Fruit fly (Drosophila melanogaster) whole organism, embryonic: ENCODE results near the gene UQCR-14L.

Source experiments
- B-H1 ChIP-seq: fragments of 200-800 bp; sonication (Bioruptor generic); IDR thresholded peaks from 3 replicates; pipeline ENCODE4 v1.3.6; 2022; ENCODE audit warnings: missing biosample characterization, missing genetic modification characterization
- CG10209 ChIP-seq: fragments of 200-800 bp; sonication (Bioruptor generic); optimal IDR thresholded peaks from 3 replicates; lab custom pipeline; 2017; ENCODE audit warnings: missing biosample characterization, mild to moderate bottlenecking, missing genetic modification characterization, missing genetic modification reagents
- CG10366 ChIP-seq: fragments of 200-800 bp; sonication (Bioruptor generic); IDR thresholded peaks from 2 replicates; pipeline ENCODE4 v1.3.6; 2022; ENCODE audit warnings: missing biosample characterization, missing genetic modification characterization
- CG10462 ChIP-seq: fragments of 200-800 bp; sonication (Bioruptor generic); optimal IDR thresholded peaks from 2 replicates; lab custom pipeline; 2016; ENCODE audit warnings: missing biosample characterization, missing genetic modification characterization
- CG11085 ChIP-seq: fragments of 200-800 bp; sonication (Bioruptor generic); IDR thresholded peaks from 2 replicates; pipeline ENCODE4 v1.3.6; 2022; ENCODE audit warnings: missing biosample characterization, missing genetic modification characterization
- CG11247 ChIP-seq: fragments of 200-800 bp; sonication (Bioruptor generic); IDR thresholded peaks from 2 replicates; pipeline ENCODE4 v1.3.6; 2022; ENCODE audit warnings: missing biosample characterization, missing genetic modification characterization
- CG11398 ChIP-seq: fragments of 200-800 bp; sonication (Bioruptor generic); optimal IDR thresholded peaks from 2 replicates; lab custom pipeline; 2016; ENCODE audit warnings: missing biosample characterization, missing genetic modification characterization
- CG11456 ChIP-seq: fragments of 200-800 bp; sonication (Bioruptor generic); IDR thresholded peaks from 3 replicates; pipeline ENCODE4 v1.3.6; 2022; ENCODE audit warnings: missing biosample characterization, missing genetic modification characterization
- CG1233 ChIP-seq: fragments of 200-800 bp; sonication (Bioruptor generic); optimal IDR thresholded peaks from 4 replicates; lab custom pipeline; 2018; ENCODE audit warnings: missing biosample characterization, mild to moderate bottlenecking, missing genetic modification characterization
- CG12942 ChIP-seq: fragments of 200-800 bp; sonication (Bioruptor generic); optimal IDR thresholded peaks from 3 replicates; lab custom pipeline; 2016; ENCODE audit warnings: missing biosample characterization, missing genetic modification characterization
- CG13296 ChIP-seq: fragments of 200-800 bp; sonication (Bioruptor generic); optimal IDR thresholded peaks from 3 replicates; lab custom pipeline; 2018; ENCODE audit warnings: missing biosample characterization, mild to moderate bottlenecking, missing genetic modification characterization
- CG14710 ChIP-seq: fragments of 200-800 bp; sonication (Bioruptor generic); optimal IDR thresholded peaks from 3 replicates; lab custom pipeline; 2019; ENCODE audit warnings: missing biosample characterization, mild to moderate bottlenecking, missing genetic modification characterization, moderate library complexity
- CG14965 ChIP-seq: fragments of 200-800 bp; sonication (Bioruptor generic); optimal IDR thresholded peaks from 2 replicates; lab custom pipeline; 2016; ENCODE audit warnings: missing biosample characterization, missing genetic modification characterization, borderline replicate concordance
- CG15269 ChIP-seq: fragments of 200-800 bp; sonication (Bioruptor generic); optimal IDR thresholded peaks from 2 replicates; lab custom pipeline; 2018; ENCODE audit warnings: missing biosample characterization, mild to moderate bottlenecking, missing genetic modification characterization, moderate library complexity
- CG1602 ChIP-seq: fragments of 200-800 bp; sonication (Bioruptor generic); optimal IDR thresholded peaks from 3 replicates; lab custom pipeline; 2016; ENCODE audit warnings: missing biosample characterization, missing genetic modification characterization
- CG16815 ChIP-seq: fragments of 200-800 bp; sonication (Bioruptor generic); optimal IDR thresholded peaks from 3 replicates; lab custom pipeline; 2017; ENCODE audit warnings: missing biosample characterization, mild to moderate bottlenecking, missing genetic modification characterization
- CG16863 ChIP-seq: fragments of 200-800 bp; sonication (Bioruptor generic); optimal IDR thresholded peaks from 3 replicates; lab custom pipeline; 2016; ENCODE audit warnings: missing biosample characterization, missing genetic modification characterization
- CG18262 ChIP-seq: fragments of 200-800 bp; optimal IDR thresholded peaks from 3 replicates; lab custom pipeline; 2019; ENCODE audit warnings: missing biosample characterization, mild to moderate bottlenecking, missing genetic modification characterization, moderate library complexity
- CG2199 ChIP-seq: fragments of 200-800 bp; sonication (Bioruptor generic); IDR thresholded peaks from 3 replicates; pipeline ENCODE4 v1.3.6; 2022; ENCODE audit warnings: missing biosample characterization, missing genetic modification characterization
- CG2875 ChIP-seq: fragments of 200-800 bp; sonication (Bioruptor generic); optimal IDR thresholded peaks from 2 replicates; lab custom pipeline; 2017; ENCODE audit warnings: missing biosample characterization, mild to moderate bottlenecking, missing genetic modification characterization, missing genetic modification reagents
- CG6813 ChIP-seq: fragments of 200-800 bp; sonication (Bioruptor generic); optimal IDR thresholded peaks from 2 replicates; lab custom pipeline; 2017; ENCODE audit warnings: missing biosample characterization, missing genetic modification characterization, mild to moderate bottlenecking, moderate library complexity, missing genetic modification reagents
- CG7745 ChIP-seq: fragments of 200-800 bp; sonication (Bioruptor generic); optimal IDR thresholded peaks from 2 replicates; lab custom pipeline; 2018; ENCODE audit warnings: missing biosample characterization, mild to moderate bottlenecking, missing genetic modification characterization, moderate library complexity
- CG8944 ChIP-seq: fragments of 200-800 bp; sonication (Bioruptor generic); optimal IDR thresholded peaks from 3 replicates; lab custom pipeline; 2016; ENCODE audit warnings: missing biosample characterization, missing genetic modification characterization
- CG9876 ChIP-seq: fragments of 200-800 bp; sonication (Bioruptor generic); optimal IDR thresholded peaks from 2 replicates; lab custom pipeline; 2016; ENCODE audit warnings: missing biosample characterization, missing genetic modification characterization
- D19B ChIP-seq: fragments of 200-800 bp; sonication (Bioruptor generic); optimal IDR thresholded peaks from 2 replicates; lab custom pipeline; 2017; ENCODE audit warnings: missing biosample characterization, mild to moderate bottlenecking, missing genetic modification characterization
- Dfd ChIP-seq, 2 experiments: fragments of >200 bp; optimal IDR thresholded peaks; 2 replicates each; lab custom pipeline; 2017; ENCODE audit warnings: missing biosample characterization in 2 of 2, missing genetic modification characterization in 2 of 2
- Doc2 ChIP-seq: fragments of 200-800 bp; sonication (Bioruptor generic); IDR thresholded peaks from 2 replicates; pipeline ENCODE4 v1.3.6; 2022; ENCODE audit warnings: missing biosample characterization, missing genetic modification characterization
- GATAe ChIP-seq: fragments of 200-800 bp; sonication (Bioruptor generic); conservative IDR thresholded peaks from 2 replicates; pipeline ENCODE4 v1.3.6; 2022; ENCODE audit warnings: missing biosample characterization, missing genetic modification characterization
- Nf-YC ChIP-seq: fragments of 200-800 bp; optimal IDR thresholded peaks from 3 replicates; lab custom pipeline; 2019; ENCODE audit warnings: missing biosample characterization, mild to moderate bottlenecking, missing genetic modification characterization, moderate library complexity
- Optix ChIP-seq: fragments of 200-800 bp; sonication (Bioruptor generic); IDR thresholded peaks from 3 replicates; pipeline ENCODE4 v1.3.6; 2022; ENCODE audit warnings: missing biosample characterization, missing genetic modification characterization
- chinmo ChIP-seq: fragments of 200-800 bp; sonication (Bioruptor generic); IDR thresholded peaks from 4 replicates; pipeline ENCODE4 v1.3.6; 2022; ENCODE audit warnings: missing biosample characterization, missing genetic modification characterization; ENCODE audit not compliant: partially characterized antibody
- corto ChIP-seq: fragments of 200-800 bp; sonication (Bioruptor generic); optimal IDR thresholded peaks from 2 replicates; lab custom pipeline; 2016; ENCODE audit warnings: missing biosample characterization, mild to moderate bottlenecking, missing genetic modification characterization, moderate library complexity
- gce ChIP-seq: fragments of 200-800 bp; sonication (Bioruptor generic); IDR thresholded peaks from 3 replicates; pipeline ENCODE4 v1.3.6; 2022; ENCODE audit warnings: missing biosample characterization, missing genetic modification characterization
- grn ChIP-seq: fragments of 200-800 bp; sonication (Bioruptor generic); optimal IDR thresholded peaks from 3 replicates; lab custom pipeline; 2017; ENCODE audit warnings: missing biosample characterization, missing genetic modification characterization
- gro ChIP-seq: fragments of 200-800 bp; sonication (Bioruptor generic); optimal IDR thresholded peaks from 2 replicates; lab custom pipeline; 2016; ENCODE audit warnings: missing biosample characterization, missing genetic modification characterization
- gt ChIP-seq: fragments of 200-800 bp; sonication (Bioruptor generic); IDR thresholded peaks from 2 replicates; pipeline ENCODE4 v1.3.6; 2022; ENCODE audit warnings: missing biosample characterization, missing genetic modification characterization
- jumu ChIP-seq: fragments of 200-800 bp; sonication (Bioruptor generic); optimal IDR thresholded peaks from 3 replicates; lab custom pipeline; 2016; ENCODE audit warnings: missing biosample characterization, missing genetic modification characterization
- maf-S ChIP-seq: fragments of 200-800 bp; sonication (Bioruptor generic); optimal IDR thresholded peaks from 2 replicates; lab custom pipeline; 2016; ENCODE audit warnings: missing biosample characterization, missing genetic modification characterization
- nom ChIP-seq: fragments of 200-800 bp; sonication (Bioruptor generic); optimal IDR thresholded peaks from 2 replicates; lab custom pipeline; 2017; ENCODE audit warnings: missing biosample characterization, missing genetic modification characterization, mild to moderate bottlenecking, moderate library complexity, missing genetic modification reagents
- pan ChIP-seq, 4 experiments: fragments of >200 bp in 3 of 4; fragments of 200-800 bp in 1 of 4; sonication (Bioruptor generic) in 1 of 4; optimal IDR thresholded peaks in 3 of 4; IDR thresholded peaks in 1 of 4; 2 replicates each; pipeline versions ENCODE4 v1.3.6 to Lab custom; 2017 to 2022; ENCODE audit warnings: missing biosample characterization in 2 of 4, missing genetic modification characterization in 2 of 4, mixed read lengths in 1 of 4
- phol ChIP-seq: fragments of 200-800 bp; sonication (Bioruptor generic); optimal IDR thresholded peaks from 3 replicates; lab custom pipeline; 2018; ENCODE audit warnings: missing biosample characterization, mild to moderate bottlenecking, missing genetic modification characterization, moderate library complexity
- ranshi ChIP-seq: fragments of 200-800 bp; sonication (Bioruptor generic); IDR thresholded peaks from 2 replicates; pipeline ENCODE4 v1.3.6; 2022; ENCODE audit warnings: missing biosample characterization, missing genetic modification characterization
- ro ChIP-seq: fragments of 200-800 bp; sonication (Bioruptor generic); IDR thresholded peaks from 2 replicates; pipeline ENCODE4 v1.3.6; 2022; ENCODE audit warnings: missing biosample characterization, missing genetic modification characterization
- run ChIP-seq: fragments of 200-800 bp; sonication (Bioruptor generic); optimal IDR thresholded peaks from 3 replicates; lab custom pipeline; 2018; ENCODE audit warnings: missing biosample characterization, mild to moderate bottlenecking, missing genetic modification characterization
- unpg ChIP-seq: fragments of 200-800 bp; sonication (Bioruptor generic); optimal IDR thresholded peaks from 3 replicates; lab custom pipeline; 2018; ENCODE audit warnings: missing biosample characterization, mild to moderate bottlenecking, missing genetic modification characterization, moderate library complexity
- wek ChIP-seq: fragments of 200-800 bp; sonication (Bioruptor generic); optimal IDR thresholded peaks from 3 replicates; lab custom pipeline; 2018; ENCODE audit warnings: missing biosample characterization, mild to moderate bottlenecking, missing genetic modification characterization, moderate library complexity
- zen2 ChIP-seq: fragments of 200-800 bp; sonication (Bioruptor generic); IDR thresholded peaks from 3 replicates; pipeline ENCODE4 v1.3.6; 2022; ENCODE audit warnings: missing biosample characterization, missing genetic modification characterization; ENCODE audit not compliant: partially characterized antibody
- zfh1 ChIP-seq: fragments of 200-800 bp; sonication (Bioruptor generic); IDR thresholded peaks from 3 replicates; pipeline ENCODE4 v1.3.6; 2022; ENCODE audit warnings: missing biosample characterization, missing genetic modification characterization

The UQCR-14L gene

dm6 chr3R:28336046-28336771, 42.4 kb downstream of the UQCR-14L start, which contains the start of gene larp (continued):
- TF ChIP-seq Doc2 (GFP tag; lab: Robert Waterston, UW): no peak
- peak; percentile 40 for TF ChIP-seq CG16863 (GFP tag; lab: Kevin White, UChicago)
- peak; percentile 83 for TF ChIP-seq CG11456 (GFP tag; lab: Robert Waterston, UW)
- TF ChIP-seq CG15269 (tag; lab: Kevin White, UChicago): peak; percentile 57
- TF ChIP-seq run (tag; lab: Kevin White, UChicago): no peak
- TF ChIP-seq Dfd (GFP tag; optimal IDR thresholded peaks at IDR 0.05; lab: Kevin White, UChicago): no peak
- no peak for TF ChIP-seq pan (optimal IDR thresholded peaks at IDR 0.05; lab: Kevin White, UChicago)
- TF ChIP-seq pan (GFP tag; optimal IDR thresholded peaks at IDR 0.05 in 1 of 2, IDR thresholded peaks at IDR 0.05 in 1 of 2): peak in 1 of 2 experiments; percentile 82
- peak; percentile 71 for TF ChIP-seq phol (tag; lab: Kevin White, UChicago)
- peak; percentile 20; the same call in 1 of the 2 replicates for TF ChIP-seq ro (GFP tag; lab: Robert Waterston, UW)
- TF ChIP-seq GATAe: no peak
- TF ChIP-seq Nf-YC (tag; lab: Kevin White, UChicago): peak; percentile 51
- TF ChIP-seq B-H1 (GFP tag; lab: Robert Waterston, UW): peak; percentile 68
- TF ChIP-seq CG11247: peak; percentile 66
- peak; percentile 66; the same call in 2 of the 3 replicates for TF ChIP-seq Optix (GFP tag; lab: Robert Waterston, UW)
- TF ChIP-seq CG16815 (GFP tag; lab: Kevin White, UChicago): peak; percentile 18
- TF ChIP-seq CG6813 (GFP tag; lab: Kevin White, UChicago): peak; percentile 13
- TF ChIP-seq CG10366: peak; percentile 68
- TF ChIP-seq wek (GFP tag; lab: Kevin White, UChicago): no peak
- no peak for TF ChIP-seq nom (GFP tag; lab: Kevin White, UChicago)
- TF ChIP-seq chinmo (GFP tag; lab: Robert Waterston, UW): peak; percentile 53; the same call in 2 of the 4 replicates
- peak; percentile 69 for TF ChIP-seq CG14710
- peak; percentile 52 for TF ChIP-seq CG10209 (GFP tag; lab: Kevin White, UChicago)
- peak; percentile 83 for TF ChIP-seq zen2 (GFP tag; lab: Robert Waterston, UW)
- peak; percentile 25 for TF ChIP-seq D19B
- TF ChIP-seq CG8944 (GFP tag; lab: Kevin White, UChicago): peak; percentile 47
- no peak for TF ChIP-seq corto (GFP tag; lab: Kevin White, UChicago)
- TF ChIP-seq CG10462 (GFP tag; lab: Kevin White, UChicago): peak; percentile 49
- 0 out of 2 replicates have a peak, but pooled peaks have one; percentile 29 for TF ChIP-seq gt
- TF ChIP-seq CG2875 (GFP tag; lab: Kevin White, UChicago): no peak
- TF ChIP-seq CG7745 (tag; lab: Kevin White, UChicago): no peak
- TF ChIP-seq gro (GFP tag; lab: Kevin White, UChicago): peak; percentile 74
- TF ChIP-seq CG18262 (tag; lab: Kevin White, UChicago): peak; percentile 51
- TF ChIP-seq unpg: peak; percentile 47
- peak; percentile 79 for TF ChIP-seq ranshi
- peak; percentile 38 for TF ChIP-seq CG13296 (GFP tag; lab: Kevin White, UChicago)
- TF ChIP-seq CG1602 (GFP tag; lab: Kevin White, UChicago): peak; percentile 49
- no peak for TF ChIP-seq CG2199
- peak; percentile 31 for TF ChIP-seq CG9876
- no peak for TF ChIP-seq gce
- no peak for TF ChIP-seq CG14965 (GFP tag; lab: Kevin White, UChicago)
- peak; percentile 73; the same call in 2 of the 3 replicates for TF ChIP-seq zfh1 (GFP tag; lab: Robert Waterston, UW)
- no peak for TF ChIP-seq grn (GFP tag; lab: Kevin White, UChicago)
- TF ChIP-seq jumu (GFP tag; lab: Kevin White, UChicago): peak; percentile 22
- no peak for TF ChIP-seq CG1233 (GFP tag; lab: Kevin White, UChicago)
- TF ChIP-seq maf-S (GFP tag; lab: Kevin White, UChicago): peak; percentile 46
- no peak for TF ChIP-seq CG11398 (GFP tag; lab: Kevin White, UChicago)
- TF ChIP-seq CG11085: peak; percentile 73
- peak; percentile 59 for TF ChIP-seq CG12942 (GFP tag; lab: Kevin White, UChicago)
